Worm (Caenorhabditis elegans): ENCODE measurements around the gene gei-4.

Gene gei-4

DNA sequence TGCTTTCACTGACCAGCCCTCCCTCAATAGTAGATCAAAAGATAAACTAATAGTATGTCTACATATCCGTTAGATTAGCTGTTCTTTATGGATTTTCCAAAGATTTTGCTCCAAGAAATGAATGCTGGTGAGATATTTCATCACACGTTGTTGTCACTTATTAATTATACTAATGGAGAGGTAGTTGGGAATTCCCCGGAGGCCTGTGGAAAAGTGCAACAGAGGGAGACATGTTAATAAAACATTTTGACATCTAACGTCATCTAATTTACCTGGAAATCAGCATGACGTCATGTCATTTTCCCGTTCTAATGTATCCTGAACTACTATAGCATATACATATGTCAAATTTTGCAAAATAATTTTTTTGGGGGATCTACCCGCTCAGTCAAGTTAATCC is 1.6 kb downstream of the gei-4 start:
- TF ChIP-seq nhr-42 (GFP tag; IDR thresholded peaks at IDR 0.05) (no peak), attf-4 (tag; optimal IDR thresholded peaks at IDR 0.05) (no peak), ceh-62 (tag; optimal IDR thresholded peaks at IDR 0.05) (no peak), mep-1 (tag; optimal IDR thresholded peaks at IDR 0.05) (no peak), daf-19 (GFP tag; conservative IDR thresholded peaks at IDR 0.05) (no peak), daf-8 (GFP tag; IDR thresholded peaks at IDR 0.05) (no peak), hif-1 (tag; optimal IDR thresholded peaks at IDR 0.05) (no peak), F10B5.3 (tag; optimal IDR thresholded peaks at IDR 0.05) (no peak)

DNA sequence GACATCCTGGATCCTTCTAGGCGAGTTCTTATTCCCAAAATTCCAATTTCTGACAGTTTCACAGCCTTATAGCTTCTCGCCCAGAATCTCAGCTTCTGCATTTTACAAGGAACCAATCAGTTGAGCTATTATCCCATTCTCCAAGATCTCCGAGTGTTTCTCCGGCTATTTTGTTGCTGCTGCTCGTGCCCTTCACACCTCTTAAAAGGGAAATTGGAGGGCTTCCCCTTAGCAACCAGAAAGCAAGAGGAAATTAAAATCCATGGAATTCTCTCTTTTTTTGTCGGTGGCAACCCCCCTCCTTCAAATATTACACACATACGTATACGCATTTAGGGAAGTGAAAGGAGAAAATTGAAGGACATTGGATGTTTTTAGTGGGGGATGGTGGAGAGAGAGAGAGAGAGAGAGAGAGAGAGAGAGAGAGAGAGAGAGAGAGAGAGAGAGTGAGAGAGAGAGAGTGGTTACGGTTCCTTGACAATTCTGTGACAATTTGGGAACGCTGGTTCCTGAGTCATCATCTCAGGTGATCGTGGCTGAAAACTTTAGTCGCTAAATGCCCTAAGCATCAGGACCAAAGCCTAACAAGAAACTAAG is 2.6 kb downstream of the gei-4 start:
- no peak for TF ChIP-seq daf-19 (GFP tag; conservative IDR thresholded peaks at IDR 0.05)
- peak; percentile 31 for TF ChIP-seq hlh-11 (tag; optimal IDR thresholded peaks at IDR 0.05)
- peak; percentile 11 for TF ChIP-seq dve-1 (tag; optimal IDR thresholded peaks at IDR 0.05; ENCODE audit: insufficient read depth)
- TF ChIP-seq nhr-111 (GFP tag; optimal IDR thresholded peaks at IDR 0.05) = no peak
- no peak for TF ChIP-seq lin-38 (GFP tag; IDR thresholded peaks at IDR 0.05)
- TF ChIP-seq mes-2 (tag; optimal IDR thresholded peaks at IDR 0.05; ENCODE audit: poor library complexity, severe bottlenecking) = peak; percentile 26
- TF ChIP-seq unc-62 (GFP tag; optimal IDR thresholded peaks at IDR 0.05 in 1 of 2) = peak in 1 of 2 experiments; percentile 70
- no peak for TF ChIP-seq unc-62 (tag; optimal IDR thresholded peaks at IDR 0.05)
- peak; percentile 50; the same call in 1 of the 2 replicates for TF ChIP-seq set-16 (GFP tag; IDR thresholded peaks at IDR 0.05)
- TF ChIP-seq ZK546.5 (tag; optimal IDR thresholded peaks at IDR 0.05) = no peak
- TF ChIP-seq ctbp-1 (GFP tag; IDR thresholded peaks at IDR 0.05) = no peak
- no peak for TF ChIP-seq daf-8 (GFP tag; IDR thresholded peaks at IDR 0.05)
- no peak for TF ChIP-seq nhr-102 (tag; optimal IDR thresholded peaks at IDR 0.05)
- peak in 1 of 2 experiments; percentile 14 for TF ChIP-seq lsy-2 (tag; optimal IDR thresholded peaks at IDR 0.05)
- no peak for TF ChIP-seq madf-5 (GFP tag; IDR thresholded peaks at IDR 0.05)
- TF ChIP-seq ceh-28 (tag; optimal IDR thresholded peaks at IDR 0.05) = no peak
- TF ChIP-seq fkh-10 (GFP tag; optimal IDR thresholded peaks at IDR 0.05) = no peak
- peak; percentile 33 for TF ChIP-seq hlh-30 (tag; optimal IDR thresholded peaks at IDR 0.05; ENCODE audit: insufficient read depth)
- no peak for TF ChIP-seq mxl-3 (GFP tag; optimal IDR thresholded peaks at IDR 0.05)
- peak; percentile 49 for TF ChIP-seq mep-1 (tag; optimal IDR thresholded peaks at IDR 0.05)
- TF ChIP-seq tra-1 (GFP tag; IDR thresholded peaks at IDR 0.05) = no peak
- no peak for TF ChIP-seq unc-130 (GFP tag; optimal IDR thresholded peaks at IDR 0.05)
- TF ChIP-seq Y105C5A.15 (GFP tag; IDR thresholded peaks at IDR 0.05) = no peak

DNA sequence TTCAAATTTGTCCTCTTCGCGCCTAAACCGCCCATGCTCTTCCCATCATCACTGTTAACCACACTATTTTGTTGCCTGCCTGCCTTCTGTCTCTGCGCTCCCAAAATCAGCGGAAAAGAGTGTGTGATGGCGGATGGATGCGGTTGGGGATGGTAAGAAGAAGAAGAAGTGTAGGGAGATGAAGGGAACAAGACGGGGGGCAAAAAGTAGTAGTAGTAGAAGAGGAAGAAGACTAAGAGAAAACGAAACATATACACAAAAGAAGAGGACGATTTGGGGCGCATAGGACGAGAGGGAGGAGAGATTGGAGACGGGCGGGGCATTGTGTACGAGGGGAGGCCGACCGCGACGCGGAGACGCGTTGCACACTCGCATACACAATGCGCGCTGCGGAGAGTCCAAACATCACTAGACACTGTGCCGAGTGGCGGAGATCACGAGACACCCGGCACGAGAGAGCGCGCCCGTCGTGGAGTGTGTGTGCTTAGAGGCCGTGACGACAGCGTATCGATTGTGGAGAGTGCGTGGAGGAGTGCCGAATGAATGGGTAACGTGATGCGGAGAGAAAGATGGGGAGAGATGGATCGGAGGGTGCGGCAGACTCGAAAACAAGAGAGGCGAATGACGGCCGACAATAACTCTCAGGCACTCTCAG is 5.0 kb downstream of the gei-4 start:
- TF ChIP-seq ceh-28 (tag; optimal IDR thresholded peaks at IDR 0.05) = peak; percentile 88
- TF ChIP-seq duxl-1 (tag; optimal IDR thresholded peaks at IDR 0.05; ENCODE audit: poor library complexity) = peak; percentile 56
- TF ChIP-seq hlh-11 (tag; optimal IDR thresholded peaks at IDR 0.05) = peak; percentile 99
- no peak for TF ChIP-seq R02D3.7 (tag; optimal IDR thresholded peaks at IDR 0.05)
- TF ChIP-seq nhr-77 (tag; optimal IDR thresholded peaks at IDR 0.05) = no peak
- peak; percentile 13 for TF ChIP-seq F10B5.3 (tag; optimal IDR thresholded peaks at IDR 0.05)
- peak; percentile 87 for TF ChIP-seq jun-1 (tag; optimal IDR thresholded peaks at IDR 0.05)
- TF ChIP-seq unc-62 (GFP tag; optimal IDR thresholded peaks at IDR 0.05 in 1 of 2) = peak in 1 of 2 experiments; percentile 100
- no peak for TF ChIP-seq unc-62 (tag; optimal IDR thresholded peaks at IDR 0.05)
- no peak for TF ChIP-seq unc-39 (tag; optimal IDR thresholded peaks at IDR 0.05)
- peak; percentile 89 for TF ChIP-seq lin-13 (GFP tag; optimal IDR thresholded peaks at IDR 0.05)
- peak; percentile 31 for TF ChIP-seq ceh-32 (tag; optimal IDR thresholded peaks at IDR 0.05; ENCODE audit: poor library complexity)
- TF ChIP-seq mes-2 (tag; optimal IDR thresholded peaks at IDR 0.05; ENCODE audit: poor library complexity, severe bottlenecking) = peak; percentile 49
- TF ChIP-seq fkh-10 (GFP tag; optimal IDR thresholded peaks at IDR 0.05) = peak; percentile 17
- TF ChIP-seq nhr-10 (tag; optimal IDR thresholded peaks at IDR 0.05) = peak; percentile 94
- TF ChIP-seq spr-3 (GFP tag; optimal IDR thresholded peaks at IDR 0.05) = peak; percentile 86
- peak; percentile 52 for TF ChIP-seq vab-7 (GFP tag; IDR thresholded peaks at IDR 0.05)
- TF ChIP-seq ceh-44 (GFP tag; IDR thresholded peaks at IDR 0.05) = peak; percentile 70; the same call in 1 of the 2 replicates
- peak; percentile 57 for TF ChIP-seq pqm-1 (tag; optimal IDR thresholded peaks at IDR 0.05)
- peak; percentile 47; the same call in 1 of the 2 replicates for TF ChIP-seq snpc-1.2 (GFP tag; IDR thresholded peaks at IDR 0.05)
- TF ChIP-seq lim-7 (GFP tag; IDR thresholded peaks at IDR 0.05) = no peak
- TF ChIP-seq php-3 (GFP tag; IDR thresholded peaks at IDR 0.05) = peak; percentile 72
- no peak for TF ChIP-seq madf-5 (GFP tag; IDR thresholded peaks at IDR 0.05)
- TF ChIP-seq hlh-30 (tag; optimal IDR thresholded peaks at IDR 0.05; ENCODE audit: insufficient read depth) = peak; percentile 100
- peak; percentile 83 for TF ChIP-seq lin-38 (GFP tag; IDR thresholded peaks at IDR 0.05)
- TF ChIP-seq mep-1 (tag; optimal IDR thresholded peaks at IDR 0.05) = peak; percentile 96
- peak; percentile 48 for TF ChIP-seq skn-1 (tag; optimal IDR thresholded peaks at IDR 0.05)

Data from whole organism, L4 larva.